Fruit fly (Drosophila melanogaster): ENCODE measurements around the gene Cmpk.
A peak's percentile ranks its signal among the peaks of the same experiment; 100 is the strongest.

The Cmpk gene

dm6 chr3R:26081380-26081991 lies 26.2 kb upstream of the Cmpk start (continued):
- TF ChIP-seq Asciz (GFP tag; optimal IDR thresholded peaks at IDR 0.05) = peak; percentile 50
- TF ChIP-seq CG11560 (tag; IDR thresholded peaks at IDR 0.05) = 0 out of 3 replicates have a peak, but pooled peaks have one; percentile 39
- peak; percentile 56 for TF ChIP-seq Sox100B (GFP tag; optimal IDR thresholded peaks at IDR 0.05)
- TF ChIP-seq prd (optimal IDR thresholded peaks at IDR 0.05) = no peak
- TF ChIP-seq prd (GFP tag; IDR thresholded peaks at IDR 0.05) = peak; percentile 67; the same call in 2 of the 3 replicates
- TF ChIP-seq CG11093 (GFP tag; IDR thresholded peaks at IDR 0.05) = peak; percentile 48; the same call in 1 of the 3 replicates
- TF ChIP-seq chn (GFP tag; optimal IDR thresholded peaks at IDR 0.05) = peak; percentile 0
- peak; percentile 35; the same call in 1 of the 2 replicates for TF ChIP-seq Atf6 (GFP tag; IDR thresholded peaks at IDR 0.05)
- TF ChIP-seq CG11723 (GFP tag; optimal IDR thresholded peaks at IDR 0.05) = no peak
- peak; percentile 33; the same call in 1 of the 2 replicates for TF ChIP-seq crol (GFP tag; IDR thresholded peaks at IDR 0.05)
- TF ChIP-seq CG4854 (GFP tag; optimal IDR thresholded peaks at IDR 0.05) = no peak
- TF ChIP-seq CG9817 (tag; optimal IDR thresholded peaks at IDR 0.05) = no peak
- no peak for TF ChIP-seq HmgD (GFP tag; optimal IDR thresholded peaks at IDR 0.05)
- TF ChIP-seq bsh (GFP tag; optimal IDR thresholded peaks at IDR 0.05) = peak; percentile 31 to 84
- TF ChIP-seq CG11504 (tag; optimal IDR thresholded peaks at IDR 0.05) = peak; percentile 77
- TF ChIP-seq ttk (GFP tag; IDR thresholded peaks at IDR 0.05) = peak; percentile 61; the same call in 1 of the 2 replicates
- TF ChIP-seq da (GFP tag; optimal IDR thresholded peaks at IDR 0.05) = no peak
- TF ChIP-seq CG17359 (tag; optimal IDR thresholded peaks at IDR 0.05) = peak; percentile 61
- no peak for TF ChIP-seq GATAe (GFP tag; conservative IDR thresholded peaks at IDR 0.05)
- no peak for TF ChIP-seq CHES-1-like (GFP tag; optimal IDR thresholded peaks at IDR 0.05)
- peak; percentile 60; the same call in 1 of the 2 replicates for TF ChIP-seq CG17328 (GFP tag; IDR thresholded peaks at IDR 0.05)
- no peak for TF ChIP-seq Sry-δ (GFP tag; optimal IDR thresholded peaks at IDR 0.05)
- TF ChIP-seq B-H1 (GFP tag; IDR thresholded peaks at IDR 0.05) = peak; percentile 47; the same call in 1 of the 3 replicates
- TF ChIP-seq phol (tag; optimal IDR thresholded peaks at IDR 0.05) = peak; percentile 73
- no peak for TF ChIP-seq CG33213 (GFP tag; optimal IDR thresholded peaks at IDR 0.05)
- peak; percentile 33 for TF ChIP-seq CG5245 (GFP tag; optimal IDR thresholded peaks at IDR 0.05)
- 0 out of 2 replicates have a peak, but pooled peaks have one; percentile 8 for TF ChIP-seq CG7372 (GFP tag; IDR thresholded peaks at IDR 0.05)
- TF ChIP-seq CG2116 (GFP tag; optimal IDR thresholded peaks at IDR 0.05) = no peak
- no peak for TF ChIP-seq CG3407 (GFP tag; optimal IDR thresholded peaks at IDR 0.05)
- TF ChIP-seq Jarid2 (GFP tag; optimal IDR thresholded peaks at IDR 0.05) = no peak
- TF ChIP-seq H2.0 (GFP tag; IDR thresholded peaks at IDR 0.05) = peak; percentile 50
- peak; percentile 50 for TF ChIP-seq CG30403 (GFP tag; optimal IDR thresholded peaks at IDR 0.05)
- TF ChIP-seq CG15601 (tag; optimal IDR thresholded peaks at IDR 0.05) = peak; percentile 60
- peak; percentile 54 for TF ChIP-seq CG10366 (GFP tag; IDR thresholded peaks at IDR 0.05)
- TF ChIP-seq lola (GFP tag; optimal IDR thresholded peaks at IDR 0.05) = peak in 1 of 3 experiments; percentile 79
- TF ChIP-seq NfI (GFP tag; optimal IDR thresholded peaks at IDR 0.05) = peak; percentile 28
- TF ChIP-seq lab (GFP tag; optimal IDR thresholded peaks at IDR 0.05) = peak; percentile 51
- TF ChIP-seq CG10543 (GFP tag; optimal IDR thresholded peaks at IDR 0.05) = no peak
- peak; percentile 26; the same call in 1 of the 2 replicates for TF ChIP-seq esg (GFP tag; conservative IDR thresholded peaks at IDR 0.05)
- no peak for TF ChIP-seq gsb (GFP tag; IDR thresholded peaks at IDR 0.05)
- no peak for TF ChIP-seq tll (GFP tag; optimal IDR thresholded peaks at IDR 0.05)
- no peak for TF ChIP-seq Mes4 (GFP tag; optimal IDR thresholded peaks at IDR 0.05)
- TF ChIP-seq exex (tag; optimal IDR thresholded peaks at IDR 0.05) = no peak
- TF ChIP-seq CG11696 (GFP tag; IDR thresholded peaks at IDR 0.05) = no peak
- peak; percentile 75 for TF ChIP-seq zfh1 (GFP tag; IDR thresholded peaks at IDR 0.05)
- TF ChIP-seq ab (GFP tag; optimal IDR thresholded peaks at IDR 0.05) = no peak
- peak; percentile 77 for TF ChIP-seq dmrt11E (tag; optimal IDR thresholded peaks at IDR 0.05)
- peak; percentile 46; the same call in 1 of the 2 replicates for TF ChIP-seq CG6689 (GFP tag; IDR thresholded peaks at IDR 0.05)
- TF ChIP-seq Hmx (GFP tag; optimal IDR thresholded peaks at IDR 0.05) = no peak

All from whole organism, embryonic.